Worm (Caenorhabditis elegans): ENCODE results near the gene F13H8.2.

DNA sequence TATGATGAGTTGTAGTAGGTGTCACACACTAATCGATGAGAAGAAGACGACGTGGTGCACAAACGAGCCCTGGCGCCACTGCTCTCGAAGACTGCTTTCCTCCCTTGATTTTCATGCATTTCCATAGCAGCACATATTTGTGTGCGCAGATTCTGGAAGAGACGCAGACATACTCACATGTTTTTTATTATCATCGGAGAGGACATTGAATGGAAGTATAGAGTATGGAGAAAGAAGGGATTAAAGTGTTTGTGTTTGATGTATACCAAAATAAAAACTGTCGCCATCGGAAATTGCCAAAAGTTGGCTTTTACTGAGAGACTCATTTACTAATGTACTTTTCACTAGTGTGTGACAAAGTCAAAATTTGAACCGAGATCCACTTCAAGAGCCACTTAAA is 24.1 kb downstream of the F13H8.2 start, which contains the start of gene mps-1:
- TF ChIP-seq dao-5 (tag; optimal IDR thresholded peaks at IDR 0.05) = no peak
- TF ChIP-seq him-1 (tag; optimal IDR thresholded peaks at IDR 0.05) = no peak
- TF ChIP-seq W03F9.2 (tag; optimal IDR thresholded peaks at IDR 0.05) = no peak

All from whole organism, L4/young adult.